Fruit fly (Drosophila melanogaster): ENCODE results near the gene mtgo.

Gene mtgo

dm6 chr2L:16519582-16520474 lies 25.0 kb upstream of the mtgo start (continued):
- TF ChIP-seq BEAF-32 (GFP tag; optimal IDR thresholded peaks at IDR 0.05) (no peak), NfI (GFP tag; optimal IDR thresholded peaks at IDR 0.05) (peak; percentile 48), bbx (GFP tag; IDR thresholded peaks at IDR 0.05; ENCODE audit: partially characterized antibody) (no peak), CG18262 (tag; optimal IDR thresholded peaks at IDR 0.05) (peak; percentile 50), CG5180 (GFP tag; optimal IDR thresholded peaks at IDR 0.05) (no peak), vnd (GFP tag; IDR thresholded peaks at IDR 0.05; ENCODE audit: partially characterized antibody) (no peak), CG6175 (GFP tag; IDR thresholded peaks at IDR 0.05) (no peak), rib (GFP tag; IDR thresholded peaks at IDR 0.05) (no peak), gem (tag; optimal IDR thresholded peaks at IDR 0.05) (peak; percentile 71), ato (GFP tag; IDR thresholded peaks at IDR 0.05; ENCODE audit: partially characterized antibody) (no peak), CG31441 (GFP tag; IDR thresholded peaks at IDR 0.05) (peak; percentile 47; the same call in 1 of the 2 replicates), lbe (GFP tag; optimal IDR thresholded peaks at IDR 0.05) (no peak), CG7928 (GFP tag; optimal IDR thresholded peaks at IDR 0.05) (no peak), kni (GFP tag; optimal IDR thresholded peaks at IDR 0.05) (no peak), Hsf (GFP tag; optimal IDR thresholded peaks at IDR 0.05) (no peak), CG10147 (GFP tag; optimal IDR thresholded peaks at IDR 0.05) (no peak), ara (GFP tag; IDR thresholded peaks at IDR 0.05) (peak; percentile 31; the same call in 1 of the 2 replicates), CG43689 (GFP tag; IDR thresholded peaks at IDR 0.05) (no peak), amos (GFP tag; IDR thresholded peaks at IDR 0.05; ENCODE audit: partially characterized antibody) (no peak), crc (GFP tag; optimal IDR thresholded peaks at IDR 0.05) (no peak), Hr39 (optimal IDR thresholded peaks at IDR 0.05) (no peak), Hr78 (GFP tag; optimal IDR thresholded peaks at IDR 0.05) (peak in 1 of 2 experiments; percentile 45), CG3163 (GFP tag; optimal IDR thresholded peaks at IDR 0.05) (peak; percentile 95), CG16815 (GFP tag; optimal IDR thresholded peaks at IDR 0.05) (no peak), schlank (tag; optimal IDR thresholded peaks at IDR 0.05) (no peak), CG15601 (tag; optimal IDR thresholded peaks at IDR 0.05) (peak; percentile 18), CG10979 (tag; optimal IDR thresholded peaks at IDR 0.05) (peak; percentile 15), CG6683 (GFP tag; optimal IDR thresholded peaks at IDR 0.05) (no peak), CG4424 (GFP tag; optimal IDR thresholded peaks at IDR 0.05) (peak; percentile 5), CG8478 (optimal IDR thresholded peaks at IDR 0.05) (no peak), CG13287 (GFP tag; IDR thresholded peaks at IDR 0.05; ENCODE audit: partially characterized antibody) (no peak), mam (GFP tag; optimal IDR thresholded peaks at IDR 0.05) (no peak), h (optimal IDR thresholded peaks at IDR 0.05) (no peak), CG9797 (GFP tag; optimal IDR thresholded peaks at IDR 0.05) (no peak), CG17612 (GFP tag; IDR thresholded peaks at IDR 0.05) (no peak), CG3838 (GFP tag; optimal IDR thresholded peaks at IDR 0.05) (peak; percentile 67), tll (GFP tag; optimal IDR thresholded peaks at IDR 0.05) (no peak), YL-1 (GFP tag; optimal IDR thresholded peaks at IDR 0.05) (no peak), CG8089 (GFP tag; optimal IDR thresholded peaks at IDR 0.05) (no peak), CG4404 (GFP tag; IDR thresholded peaks at IDR 0.05) (no peak), Spps (tag; optimal IDR thresholded peaks at IDR 0.05) (no peak), nmo (GFP tag; optimal IDR thresholded peaks at IDR 0.05) (peak; percentile 58), trem (tag; optimal IDR thresholded peaks at IDR 0.05) (peak; percentile 8), CG18764 (GFP tag; optimal IDR thresholded peaks at IDR 0.05) (no peak), br (optimal IDR thresholded peaks at IDR 0.05) (no peak), pros (GFP tag; optimal IDR thresholded peaks at IDR 0.05) (no peak), HmgZ (tag; optimal IDR thresholded peaks at IDR 0.05) (no peak), gcm2 (GFP tag; optimal IDR thresholded peaks at IDR 0.05) (no peak), Meics (GFP tag; optimal IDR thresholded peaks at IDR 0.05) (peak; percentile 54)

All from whole organism, embryonic.